Fruit fly (Drosophila melanogaster): ENCODE results near the gene Vtld.

Vtld gene

DNA sequence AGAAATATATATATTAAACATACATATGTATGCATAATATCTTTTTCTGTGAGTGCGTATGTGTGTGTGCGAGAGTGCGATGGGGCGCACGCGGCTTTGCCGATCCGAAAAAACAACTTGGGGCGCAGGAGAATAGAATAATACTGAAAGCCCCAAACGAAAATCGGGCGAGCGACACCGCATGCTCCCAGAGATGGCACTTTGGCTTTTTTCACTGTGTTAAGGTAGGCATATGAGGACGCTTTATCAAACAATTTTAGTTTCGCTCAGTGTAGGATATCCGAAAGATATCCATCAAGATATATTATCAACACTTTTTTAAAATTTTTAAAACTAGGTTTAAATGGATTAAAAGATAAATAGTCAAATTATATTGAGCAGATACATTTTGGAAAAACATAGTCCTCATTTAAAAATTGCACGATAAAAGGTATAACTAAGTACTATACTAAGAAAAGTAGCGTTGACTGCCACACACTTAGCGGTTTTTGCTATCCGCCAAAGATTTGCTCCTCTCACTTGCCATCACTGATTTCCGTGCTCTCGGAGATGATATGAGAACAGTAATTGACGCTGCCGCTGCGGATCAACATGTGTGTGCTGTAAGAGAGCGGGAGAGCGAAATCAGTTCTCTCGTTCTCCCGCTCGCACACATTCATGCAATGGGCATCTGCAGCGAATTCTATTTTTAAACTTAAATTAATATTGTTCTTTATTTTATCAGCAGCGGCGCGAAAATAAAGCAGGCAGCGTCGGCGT, 30.9 kb downstream of the Vtld start:
- TF ChIP-seq CG1620 (GFP tag; optimal IDR thresholded peaks at IDR 0.05) (no peak), Clk (GFP tag; optimal IDR thresholded peaks at IDR 0.05) (no peak), kay (GFP tag; ENCODE audit: borderline replicate concordance) (peak; percentile 98), bab1 (GFP tag; optimal IDR thresholded peaks at IDR 0.05) (peak; percentile 22), CG7045 (GFP tag; optimal IDR thresholded peaks at IDR 0.05) (peak; percentile 21), toe (GFP tag; optimal IDR thresholded peaks at IDR 0.05) (peak; percentile 38), Hr96 (GFP tag; optimal IDR thresholded peaks at IDR 0.05) (peak; percentile 74), cic (GFP tag; optimal IDR thresholded peaks at IDR 0.05) (no peak), pad (GFP tag; optimal IDR thresholded peaks at IDR 0.05) (peak; percentile 33), CG5204 (GFP tag; optimal IDR thresholded peaks at IDR 0.05) (peak; percentile 80), CG14711 (tag; optimal IDR thresholded peaks at IDR 0.05) (no peak), CG33017 (tag; optimal IDR thresholded peaks at IDR 0.05) (peak; percentile 23), cnc (optimal IDR thresholded peaks at IDR 0.05) (no peak), Mnt (GFP tag; optimal IDR thresholded peaks at IDR 0.05) (peak; percentile 84), CG7101 (tag; optimal IDR thresholded peaks at IDR 0.05) (peak; percentile 66), ovo (GFP tag; optimal IDR thresholded peaks at IDR 0.05) (no peak), CG11617 (GFP tag; optimal IDR thresholded peaks at IDR 0.05) (peak; percentile 72), Crg-1 (GFP tag; optimal IDR thresholded peaks at IDR 0.05) (peak; percentile 57), tj (GFP tag; optimal IDR thresholded peaks at IDR 0.05) (peak; percentile 30), CG12768 (GFP tag; optimal IDR thresholded peaks at IDR 0.05) (peak; percentile 45)

DNA sequence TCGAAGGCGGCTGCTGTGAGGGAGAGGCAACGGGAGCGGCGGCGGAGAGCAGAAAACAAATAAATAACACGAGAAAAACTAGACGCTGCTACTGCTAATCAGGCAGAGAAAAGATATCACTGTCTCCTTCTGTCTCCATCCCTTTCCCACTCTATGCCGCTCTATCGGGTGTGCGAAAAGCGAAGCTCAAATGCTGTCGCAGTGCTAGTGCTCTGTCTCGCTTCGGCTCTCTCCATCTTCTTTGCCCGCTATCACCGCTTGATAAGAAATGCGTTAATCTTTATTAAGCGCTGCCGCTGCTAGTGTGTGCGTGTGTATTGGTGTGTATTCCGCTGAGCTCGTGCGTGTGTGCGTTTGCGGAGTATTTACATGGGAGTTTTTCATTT, 31.5 kb downstream of the Vtld start:
- TF ChIP-seq Crg-1 (GFP tag; optimal IDR thresholded peaks at IDR 0.05): no peak
- TF ChIP-seq CG7045 (GFP tag; optimal IDR thresholded peaks at IDR 0.05): no peak
- no peak for TF ChIP-seq Mnt (GFP tag; optimal IDR thresholded peaks at IDR 0.05)
- peak; percentile 27 for TF ChIP-seq pad (GFP tag; optimal IDR thresholded peaks at IDR 0.05)
- TF ChIP-seq cnc (optimal IDR thresholded peaks at IDR 0.05): no peak
- TF ChIP-seq tj (GFP tag; optimal IDR thresholded peaks at IDR 0.05): peak; percentile 44
- peak; percentile 35 for TF ChIP-seq ovo (GFP tag; optimal IDR thresholded peaks at IDR 0.05)
- TF ChIP-seq toe (GFP tag; optimal IDR thresholded peaks at IDR 0.05): no peak
- TF ChIP-seq CG7101 (tag; optimal IDR thresholded peaks at IDR 0.05): no peak
- no peak for TF ChIP-seq bab1 (GFP tag; optimal IDR thresholded peaks at IDR 0.05)
- TF ChIP-seq CG33017 (tag; optimal IDR thresholded peaks at IDR 0.05): peak; percentile 36
- no peak for TF ChIP-seq kay (GFP tag; ENCODE audit: borderline replicate concordance)
- no peak for TF ChIP-seq CG1620 (GFP tag; optimal IDR thresholded peaks at IDR 0.05)
- TF ChIP-seq cic (GFP tag; optimal IDR thresholded peaks at IDR 0.05): peak; percentile 79
- peak; percentile 16 for TF ChIP-seq CG14711 (tag; optimal IDR thresholded peaks at IDR 0.05)
- TF ChIP-seq CG12768 (GFP tag; optimal IDR thresholded peaks at IDR 0.05): peak; percentile 57
- TF ChIP-seq CG11617 (GFP tag; optimal IDR thresholded peaks at IDR 0.05): no peak
- TF ChIP-seq Clk (GFP tag; optimal IDR thresholded peaks at IDR 0.05): no peak
- no peak for TF ChIP-seq CG5204 (GFP tag; optimal IDR thresholded peaks at IDR 0.05)
- TF ChIP-seq Hr96 (GFP tag; optimal IDR thresholded peaks at IDR 0.05): no peak

DNA sequence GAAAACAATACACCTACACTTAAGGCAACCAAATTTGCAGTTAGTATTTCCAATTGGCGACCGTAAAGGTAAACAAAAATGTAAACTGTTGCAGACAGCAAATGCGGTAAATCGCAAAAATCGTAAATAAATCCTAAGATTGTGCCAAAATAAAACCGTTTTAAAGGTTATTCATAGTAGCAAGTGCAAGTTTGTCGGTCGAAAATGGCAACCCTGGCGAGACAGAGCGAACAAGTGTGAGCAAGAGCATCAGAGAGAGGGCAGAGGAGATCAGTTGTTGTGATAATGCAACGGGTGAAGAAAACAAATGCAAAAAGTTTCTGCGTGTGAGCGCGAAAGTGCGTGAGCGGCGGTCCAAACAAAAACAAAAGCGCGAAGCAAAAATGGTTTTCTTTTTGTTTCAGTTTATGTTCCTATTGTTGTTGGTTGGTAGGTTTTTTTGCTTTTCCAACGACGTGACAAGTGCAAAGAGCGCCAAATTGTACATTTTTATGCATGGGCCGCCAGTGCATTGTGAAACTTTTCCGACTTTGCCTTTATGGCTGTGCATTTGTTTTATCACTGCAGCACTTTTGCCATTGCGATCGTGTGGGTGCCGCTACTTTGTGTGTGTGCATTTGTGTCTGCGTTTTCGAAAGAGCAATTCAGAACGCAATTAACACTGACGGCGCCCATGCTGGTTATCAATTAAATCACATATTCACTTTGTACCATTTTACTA, 32.7 kb downstream of the Vtld start:
- TF ChIP-seq ovo (GFP tag; optimal IDR thresholded peaks at IDR 0.05): no peak
- TF ChIP-seq tj (GFP tag; optimal IDR thresholded peaks at IDR 0.05): peak; percentile 58
- no peak for TF ChIP-seq toe (GFP tag; optimal IDR thresholded peaks at IDR 0.05)
- no peak for TF ChIP-seq cic (GFP tag; optimal IDR thresholded peaks at IDR 0.05)
- TF ChIP-seq CG7045 (GFP tag; optimal IDR thresholded peaks at IDR 0.05): no peak
- no peak for TF ChIP-seq kay (GFP tag; ENCODE audit: borderline replicate concordance)
- TF ChIP-seq Crg-1 (GFP tag; optimal IDR thresholded peaks at IDR 0.05): no peak
- no peak for TF ChIP-seq Mnt (GFP tag; optimal IDR thresholded peaks at IDR 0.05)
- TF ChIP-seq CG1620 (GFP tag; optimal IDR thresholded peaks at IDR 0.05): no peak
- TF ChIP-seq Clk (GFP tag; optimal IDR thresholded peaks at IDR 0.05): no peak
- TF ChIP-seq pad (GFP tag; optimal IDR thresholded peaks at IDR 0.05): no peak
- peak; percentile 91 for TF ChIP-seq CG14711 (tag; optimal IDR thresholded peaks at IDR 0.05)
- no peak for TF ChIP-seq CG11617 (GFP tag; optimal IDR thresholded peaks at IDR 0.05)
- no peak for TF ChIP-seq CG5204 (GFP tag; optimal IDR thresholded peaks at IDR 0.05)
- no peak for TF ChIP-seq bab1 (GFP tag; optimal IDR thresholded peaks at IDR 0.05)
- peak; percentile 65 for TF ChIP-seq CG12768 (GFP tag; optimal IDR thresholded peaks at IDR 0.05)

DNA sequence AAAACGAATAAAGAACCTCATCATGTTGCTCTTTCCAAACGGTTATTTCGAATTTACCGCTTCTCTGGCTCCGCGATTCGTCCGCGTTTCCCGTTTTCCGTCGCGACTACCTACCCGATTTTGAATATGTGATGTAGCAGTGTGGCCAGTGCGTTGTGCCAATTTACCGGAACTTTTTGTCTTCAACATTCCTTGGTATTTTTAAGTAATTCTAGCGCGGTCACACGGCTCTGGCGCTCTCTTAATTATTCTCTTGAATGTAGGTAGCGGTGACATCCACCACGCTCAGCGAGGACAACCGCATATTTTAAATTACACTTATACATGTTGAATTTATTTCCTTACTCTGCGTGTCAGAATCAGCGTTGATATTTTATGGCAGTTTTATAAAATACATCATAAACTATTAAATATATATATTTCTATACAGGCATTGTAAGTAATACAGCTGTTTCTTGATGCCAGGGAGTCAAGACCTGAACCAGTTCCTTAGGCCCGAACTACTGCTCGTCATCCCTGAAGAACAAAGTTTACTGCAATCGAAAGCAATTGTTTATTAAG, 33.3 kb downstream of the Vtld start, which contains the start of the genes CG42637, Gyc76C and SREBP:
TSS of gene CG42637 (minus strand) at position 132 of the 561 bp plus-strand sequence.
TSS of gene Gyc76C (minus strand) at position 132 of the 561 bp plus-strand sequence.
TSS of gene SREBP (plus strand) at position 498 of the 561 bp plus-strand sequence.
- no peak for TF ChIP-seq Clk (GFP tag; optimal IDR thresholded peaks at IDR 0.05)
- TF ChIP-seq toe (GFP tag; optimal IDR thresholded peaks at IDR 0.05): no peak
- no peak for TF ChIP-seq CG33017 (tag; optimal IDR thresholded peaks at IDR 0.05)
- peak; percentile 31 for TF ChIP-seq bab1 (GFP tag; optimal IDR thresholded peaks at IDR 0.05)
- TF ChIP-seq CG5204 (GFP tag; optimal IDR thresholded peaks at IDR 0.05): no peak
- peak; percentile 81 for TF ChIP-seq ovo (GFP tag; optimal IDR thresholded peaks at IDR 0.05)
- no peak for TF ChIP-seq CG7045 (GFP tag; optimal IDR thresholded peaks at IDR 0.05)
- TF ChIP-seq Crg-1 (GFP tag; optimal IDR thresholded peaks at IDR 0.05): no peak
- TF ChIP-seq tj (GFP tag; optimal IDR thresholded peaks at IDR 0.05): peak; percentile 42
- TF ChIP-seq CG1620 (GFP tag; optimal IDR thresholded peaks at IDR 0.05): no peak
- TF ChIP-seq Hr96 (GFP tag; optimal IDR thresholded peaks at IDR 0.05): no peak
- TF ChIP-seq kay (GFP tag; ENCODE audit: borderline replicate concordance): peak; percentile 90
- TF ChIP-seq CG7101 (tag; optimal IDR thresholded peaks at IDR 0.05): no peak
- no peak for TF ChIP-seq Mnt (GFP tag; optimal IDR thresholded peaks at IDR 0.05)
- no peak for TF ChIP-seq CG12768 (GFP tag; optimal IDR thresholded peaks at IDR 0.05)
- TF ChIP-seq CG11617 (GFP tag; optimal IDR thresholded peaks at IDR 0.05): no peak
- no peak for TF ChIP-seq CG14711 (tag; optimal IDR thresholded peaks at IDR 0.05)
- TF ChIP-seq cic (GFP tag; optimal IDR thresholded peaks at IDR 0.05): no peak
- TF ChIP-seq pad (GFP tag; optimal IDR thresholded peaks at IDR 0.05): no peak
- TF ChIP-seq cnc (optimal IDR thresholded peaks at IDR 0.05): no peak
